Worm (Caenorhabditis elegans): ENCODE measurements around the gene idpc-1.

Gene idpc-1

DNA sequence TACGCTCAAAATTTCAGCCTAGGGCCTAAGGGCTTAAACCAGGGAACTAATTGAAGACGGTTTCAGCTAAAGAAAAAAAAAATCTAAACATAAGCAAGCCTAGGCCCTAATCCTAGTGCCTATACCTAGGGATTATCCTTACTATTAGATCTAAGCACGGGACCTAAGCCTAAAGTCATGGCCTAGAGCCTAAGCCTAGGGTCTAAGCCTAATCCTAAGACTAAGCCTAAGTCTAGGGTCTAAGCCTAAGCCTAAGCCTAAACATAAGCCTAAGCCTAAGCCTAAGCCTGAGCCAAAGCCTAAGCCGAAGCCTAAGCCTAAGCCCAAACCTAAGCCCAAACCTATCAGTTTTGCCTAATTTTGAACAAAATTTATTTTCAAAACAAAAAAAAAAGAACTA lies 34.3 kb upstream of the idpc-1 start:
- TF ChIP-seq ZK546.5 (tag; optimal IDR thresholded peaks at IDR 0.05) (no peak), lin-29 (GFP tag; IDR thresholded peaks at IDR 0.05) (no peak), lin-39 (tag; optimal IDR thresholded peaks at IDR 0.05) (no peak), pqm-1 (tag; optimal IDR thresholded peaks at IDR 0.05) (no peak), zfp-2 (tag; optimal IDR thresholded peaks at IDR 0.05) (no peak), F26F4.8 (GFP tag; conservative IDR thresholded peaks at IDR 0.05) (no peak), Y105C5A.15 (GFP tag; IDR thresholded peaks at IDR 0.05) (no peak), daf-16 (GFP tag; optimal IDR thresholded peaks at IDR 0.05) (no peak), daf-16 (tag; optimal IDR thresholded peaks at IDR 0.05) (no peak), T20F7.1 (GFP tag; optimal IDR thresholded peaks at IDR 0.05) (no peak), zag-1 (tag; optimal IDR thresholded peaks at IDR 0.05) (no peak), lir-3 (tag; optimal IDR thresholded peaks at IDR 0.05) (no peak), lin-13 (GFP tag; optimal IDR thresholded peaks at IDR 0.05) (no peak), mep-1 (tag; optimal IDR thresholded peaks at IDR 0.05) (no peak), ZK337.2 (GFP tag; IDR thresholded peaks at IDR 0.05) (no peak), ztf-7 (tag; optimal IDR thresholded peaks at IDR 0.05) (no peak), D1046.2 (GFP tag; IDR thresholded peaks at IDR 0.05) (no peak), nhr-10 (tag; optimal IDR thresholded peaks at IDR 0.05) (no peak), mxl-2 (GFP tag; conservative IDR thresholded peaks at IDR 0.05) (no peak)

DNA sequence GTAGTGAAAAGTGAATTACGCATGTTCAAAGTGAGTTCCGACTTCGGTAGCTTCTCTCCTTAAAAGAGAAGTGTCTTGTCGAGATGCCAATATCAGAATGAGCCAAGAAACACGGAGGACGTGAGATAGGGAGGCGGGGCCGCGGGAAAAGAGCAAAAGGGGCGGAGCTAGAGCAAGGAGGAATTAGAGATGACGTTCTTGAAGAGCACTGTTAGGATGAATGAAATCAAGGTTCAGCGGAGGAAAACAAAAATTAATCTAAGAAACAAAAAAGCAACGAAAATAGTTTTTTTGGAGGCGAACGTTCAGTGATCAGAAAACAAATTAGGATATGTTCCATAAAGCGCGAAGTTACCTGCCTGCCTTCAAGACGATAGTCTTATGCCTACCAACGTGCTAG lies 33.8 kb upstream of the idpc-1 start, which contains the start of gene nlp-21:
TSS of gene nlp-21 (minus strand) at position 101 of the 400 bp plus-strand sequence.
- TF ChIP-seq set-16 (GFP tag; IDR thresholded peaks at IDR 0.05), result no peak
- TF ChIP-seq zag-1 (tag; optimal IDR thresholded peaks at IDR 0.05), result no peak
- no peak for TF ChIP-seq snpc-4 (tag; optimal IDR thresholded peaks at IDR 0.05)
- TF ChIP-seq ztf-7 (tag; optimal IDR thresholded peaks at IDR 0.05), result no peak
- TF ChIP-seq dmd-6 (GFP tag; IDR thresholded peaks at IDR 0.05), result no peak
- no peak for TF ChIP-seq mdt-29 (GFP tag; IDR thresholded peaks at IDR 0.05)
- no peak for TF ChIP-seq nhr-77 (tag; optimal IDR thresholded peaks at IDR 0.05)
- no peak for TF ChIP-seq jun-1 (tag; optimal IDR thresholded peaks at IDR 0.05)
- TF ChIP-seq hif-1 (tag; optimal IDR thresholded peaks at IDR 0.05), result no peak
- no peak for TF ChIP-seq tag-97 (GFP tag; IDR thresholded peaks at IDR 0.05)
- no peak for TF ChIP-seq nhr-48 (tag; optimal IDR thresholded peaks at IDR 0.05)
- TF ChIP-seq Y75B8A.6 (GFP tag; IDR thresholded peaks at IDR 0.05), result no peak
- no peak for TF ChIP-seq lin-39 (tag; optimal IDR thresholded peaks at IDR 0.05)
- no peak for TF ChIP-seq nhr-10 (tag; optimal IDR thresholded peaks at IDR 0.05)
- TF ChIP-seq nhr-28 (tag; optimal IDR thresholded peaks at IDR 0.05), result no peak
- no peak for TF ChIP-seq F26F4.8 (GFP tag; conservative IDR thresholded peaks at IDR 0.05)

DNA sequence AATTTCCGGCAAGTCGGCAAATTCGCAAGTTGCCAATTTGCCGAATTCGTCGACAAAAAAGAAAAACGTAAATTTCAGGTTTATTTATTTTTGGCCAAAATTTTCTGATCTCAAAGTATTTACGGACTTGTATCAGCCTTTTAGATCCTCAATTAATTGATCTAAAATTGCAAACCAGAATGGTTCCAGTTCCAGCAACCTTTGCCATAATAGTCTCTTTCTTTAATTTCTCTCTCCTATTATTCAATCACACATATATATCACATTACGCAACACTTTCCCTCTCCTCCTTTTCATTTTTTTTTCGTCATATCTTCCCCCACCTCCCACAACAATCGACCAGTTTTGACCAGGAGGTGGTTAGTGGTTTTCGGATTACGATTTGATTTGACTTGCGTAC lies 29.5 kb upstream of the idpc-1 start, which contains the start of gene Y47D3B.3:
TSS of gene Y47D3B.3 (plus strand) at position 301 of the 400 bp plus-strand sequence.
- no peak for TF ChIP-seq daf-19 (GFP tag; conservative IDR thresholded peaks at IDR 0.05)
- no peak for TF ChIP-seq lin-1 (GFP tag; IDR thresholded peaks at IDR 0.05)
- TF ChIP-seq nhr-111 (GFP tag; optimal IDR thresholded peaks at IDR 0.05), result no peak
- TF ChIP-seq set-16 (GFP tag; IDR thresholded peaks at IDR 0.05), result no peak
- TF ChIP-seq lir-3 (tag; optimal IDR thresholded peaks at IDR 0.05), result no peak
- no peak for TF ChIP-seq Y75B8A.6 (GFP tag; IDR thresholded peaks at IDR 0.05)
- TF ChIP-seq aly-2 (tag; optimal IDR thresholded peaks at IDR 0.05), result no peak
- TF ChIP-seq zip-11 (GFP tag; IDR thresholded peaks at IDR 0.05), result no peak
- no peak for TF ChIP-seq pha-4 (GFP tag; IDR thresholded peaks at IDR 0.05)
- no peak for TF ChIP-seq pha-4 (tag; optimal IDR thresholded peaks at IDR 0.05)
- no peak for TF ChIP-seq T26A8.4 (GFP tag; IDR thresholded peaks at IDR 0.05)
- TF ChIP-seq ceh-82 (tag; optimal IDR thresholded peaks at IDR 0.05), result no peak
- no peak for TF ChIP-seq D1046.2 (GFP tag; IDR thresholded peaks at IDR 0.05)
- TF ChIP-seq lin-38 (GFP tag; IDR thresholded peaks at IDR 0.05), result no peak
- no peak for TF ChIP-seq ceh-44 (GFP tag; IDR thresholded peaks at IDR 0.05)
- no peak for TF ChIP-seq R02D3.7 (tag; optimal IDR thresholded peaks at IDR 0.05)
- TF ChIP-seq F37D6.2 (tag; optimal IDR thresholded peaks at IDR 0.05), result no peak
- TF ChIP-seq tra-1 (GFP tag; IDR thresholded peaks at IDR 0.05), result no peak
